Fruit fly (Drosophila melanogaster): ENCODE data around the gene CG17734.
A peak's percentile ranks its signal among the peaks of the same experiment; 100 is the strongest.

The CG17734 gene

dm6 chr3R:11243951-11244660 lies at the start of gene CG17734, which contains the start of gene CG5214 (continued):
- TF ChIP-seq CG30403 (GFP tag; optimal IDR thresholded peaks at IDR 0.05) (peak; percentile 50), Scr (GFP tag; IDR thresholded peaks at IDR 0.05; ENCODE audit: partially characterized antibody) (peak; percentile 82), lilli (GFP tag; optimal IDR thresholded peaks at IDR 0.05) (peak; percentile 48), CG5953 (GFP tag; IDR thresholded peaks at IDR 0.05) (no peak), dmrt99B (tag; optimal IDR thresholded peaks at IDR 0.05) (no peak), CG1603 (tag; optimal IDR thresholded peaks at IDR 0.05) (peak; percentile 36), CG7372 (GFP tag; IDR thresholded peaks at IDR 0.05) (no peak; the same call in 1 of the 2 replicates), onecut (GFP tag; IDR thresholded peaks at IDR 0.05) (0 out of 2 replicates have a peak, but pooled peaks have one; percentile 13), kay (GFP tag; optimal IDR thresholded peaks at IDR 0.05) (peak; percentile 21), CG13424 (tag; optimal IDR thresholded peaks at IDR 0.05) (peak; percentile 28), sima (GFP tag; optimal IDR thresholded peaks at IDR 0.05) (no peak), Adf1 (GFP tag; IDR thresholded peaks at IDR 0.05) (peak; percentile 33; the same call in 1 of the 2 replicates), Myb (GFP tag; optimal IDR thresholded peaks at IDR 0.05) (peak; percentile 54), zen2 (GFP tag; IDR thresholded peaks at IDR 0.05; ENCODE audit: partially characterized antibody) (no peak; the same call in 2 of the 3 replicates), sd (tag; optimal IDR thresholded peaks at IDR 0.05) (no peak), CG9797 (GFP tag; optimal IDR thresholded peaks at IDR 0.05) (peak; percentile 76), CG10543 (GFP tag; optimal IDR thresholded peaks at IDR 0.05) (no peak), CG8290 (GFP tag; optimal IDR thresholded peaks at IDR 0.05) (peak; percentile 33), CG8290 (tag; optimal IDR thresholded peaks at IDR 0.05) (no peak), Mes4 (GFP tag; optimal IDR thresholded peaks at IDR 0.05) (peak; percentile 17), CG31441 (GFP tag; IDR thresholded peaks at IDR 0.05) (peak; percentile 41; the same call in 1 of the 2 replicates), inv (GFP tag; IDR thresholded peaks at IDR 0.05; ENCODE audit: partially characterized antibody) (peak; percentile 71), HLH54F (GFP tag; optimal IDR thresholded peaks at IDR 0.05) (peak; percentile 51), chm (GFP tag; IDR thresholded peaks at IDR 0.05) (no peak), crp (GFP tag; optimal IDR thresholded peaks at IDR 0.05) (peak in 1 of 2 experiments; percentile 72), CG13287 (GFP tag; IDR thresholded peaks at IDR 0.05; ENCODE audit: partially characterized antibody) (peak; percentile 86), sna (GFP tag; IDR thresholded peaks at IDR 0.05; ENCODE audit: partially characterized antibody) (peak; percentile 75), CG4617 (GFP tag; optimal IDR thresholded peaks at IDR 0.05; ENCODE audit: borderline replicate concordance) (peak; percentile 49), CG13624 (GFP tag; optimal IDR thresholded peaks at IDR 0.05) (peak; percentile 23), gfzf (GFP tag; optimal IDR thresholded peaks at IDR 0.05) (peak; percentile 84), ranshi (GFP tag; IDR thresholded peaks at IDR 0.05) (0 out of 2 replicates have a peak, but pooled peaks have one; percentile 5), CG31224 (GFP tag; IDR thresholded peaks at IDR 0.05) (no peak), CG34224 (GFP tag; IDR thresholded peaks at IDR 0.05; ENCODE audit: partially characterized antibody) (peak; percentile 69), CG15269 (tag; optimal IDR thresholded peaks at IDR 0.05) (no peak), pzg (GFP tag; optimal IDR thresholded peaks at IDR 0.05) (peak; percentile 86), CG4424 (GFP tag; optimal IDR thresholded peaks at IDR 0.05) (peak; percentile 27), Hr3 (GFP tag; optimal IDR thresholded peaks at IDR 0.05) (peak; percentile 65), CG2712 (tag; optimal IDR thresholded peaks at IDR 0.05) (peak; percentile 26), eyg (GFP tag; optimal IDR thresholded peaks at IDR 0.05) (peak; percentile 33), CG12659 (GFP tag; optimal IDR thresholded peaks at IDR 0.05) (peak; percentile 86), Dll (GFP tag; IDR thresholded peaks at IDR 0.05; ENCODE audit: partially characterized antibody) (peak; percentile 87), hkb (optimal IDR thresholded peaks at IDR 0.05) (peak; percentile 78), hkb (GFP tag; IDR thresholded peaks at IDR 0.05) (no peak), Trl (optimal IDR thresholded peaks at IDR 0.05) (no peak), Trl (GFP tag; optimal IDR thresholded peaks at IDR 0.05) (peak; percentile 34), CG9876 (GFP tag; optimal IDR thresholded peaks at IDR 0.05) (peak; percentile 10), aop (GFP tag; IDR thresholded peaks at IDR 0.05) (no peak), Sin3A (optimal IDR thresholded peaks at IDR 0.05) (peak; percentile 85), Ets65A (GFP tag) (peak; percentile 79), GATAe (GFP tag; conservative IDR thresholded peaks at IDR 0.05) (peak; percentile 35; the same call in 1 of the 2 replicates)
